Fruit fly (Drosophila melanogaster): Measurements from ENCODE around the gene Hakai.

Gene Hakai

DNA sequence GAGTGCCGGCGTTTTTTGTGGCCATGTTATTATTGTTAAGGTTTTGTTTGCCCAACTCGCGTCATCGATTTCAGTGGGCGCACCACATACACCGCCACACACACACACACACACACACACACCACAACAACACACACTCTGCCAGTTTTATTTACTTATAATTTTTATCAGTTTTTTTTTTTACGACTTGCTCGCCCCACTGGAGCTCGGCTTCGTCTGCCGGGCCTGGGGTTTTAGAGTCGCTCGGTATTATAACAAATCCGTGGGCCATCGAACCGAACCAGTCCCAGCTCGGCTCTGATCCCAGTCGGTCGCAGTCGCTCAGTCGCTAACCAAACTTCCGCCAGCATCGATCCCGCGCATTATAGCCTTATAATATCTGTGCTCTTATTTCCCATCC is 32.9 kb downstream of the Hakai start (continued):
- TF ChIP-seq sd (tag; optimal IDR thresholded peaks at IDR 0.05) (no peak), bowl (GFP tag; IDR thresholded peaks at IDR 0.05) (no peak), insv (GFP tag; optimal IDR thresholded peaks at IDR 0.05) (no peak), B-H2 (GFP tag; optimal IDR thresholded peaks at IDR 0.05) (peak; percentile 1), CG6854 (GFP tag; optimal IDR thresholded peaks at IDR 0.05) (no peak), amos (GFP tag; IDR thresholded peaks at IDR 0.05; ENCODE audit: partially characterized antibody) (no peak; the same call in 1 of the 2 replicates), Side (GFP tag; optimal IDR thresholded peaks at IDR 0.05) (peak; percentile 31), CG12155 (GFP tag; optimal IDR thresholded peaks at IDR 0.05) (no peak), CG12659 (GFP tag; optimal IDR thresholded peaks at IDR 0.05) (no peak), Vsx1 (GFP tag; optimal IDR thresholded peaks at IDR 0.05) (no peak), HLH4C (GFP tag; IDR thresholded peaks at IDR 0.05; ENCODE audit: partially characterized antibody) (no peak), lab (GFP tag; optimal IDR thresholded peaks at IDR 0.05) (no peak), CG31388 (GFP tag; optimal IDR thresholded peaks at IDR 0.05) (no peak), cato (GFP tag; optimal IDR thresholded peaks at IDR 0.05; ENCODE audit: borderline replicate concordance) (no peak), CG6683 (GFP tag; optimal IDR thresholded peaks at IDR 0.05) (no peak), B-H1 (GFP tag; IDR thresholded peaks at IDR 0.05) (no peak), CG15479 (GFP tag; optimal IDR thresholded peaks at IDR 0.05) (no peak), CG10321 (GFP tag; IDR thresholded peaks at IDR 0.05) (no peak), Sox102F (GFP tag; optimal IDR thresholded peaks at IDR 0.05) (no peak), maf-S (GFP tag; optimal IDR thresholded peaks at IDR 0.05) (no peak), CG10462 (GFP tag; optimal IDR thresholded peaks at IDR 0.05) (no peak), Ssrp (tag; optimal IDR thresholded peaks at IDR 0.05) (no peak), croc (GFP tag; conservative IDR thresholded peaks at IDR 0.05) (no peak), Optix (GFP tag; IDR thresholded peaks at IDR 0.05) (no peak), CG7271 (tag; optimal IDR thresholded peaks at IDR 0.05) (no peak), CG4360 (GFP tag; IDR thresholded peaks at IDR 0.05) (peak; percentile 47), Myb (GFP tag; optimal IDR thresholded peaks at IDR 0.05) (no peak), Lpt (GFP tag; optimal IDR thresholded peaks at IDR 0.05) (no peak), bbx (GFP tag; IDR thresholded peaks at IDR 0.05; ENCODE audit: partially characterized antibody) (0 out of 2 replicates have a peak, but pooled peaks have one; percentile 40), ems (GFP tag; optimal IDR thresholded peaks at IDR 0.05) (no peak), pho (GFP tag; optimal IDR thresholded peaks at IDR 0.05) (peak; percentile 10), CG3407 (GFP tag; optimal IDR thresholded peaks at IDR 0.05) (no peak), CG4820 (GFP tag; optimal IDR thresholded peaks at IDR 0.05) (no peak), lola (GFP tag; optimal IDR thresholded peaks at IDR 0.05) (no peak), CG34376 (GFP tag; optimal IDR thresholded peaks at IDR 0.05) (peak; percentile 92), CG13287 (GFP tag; IDR thresholded peaks at IDR 0.05; ENCODE audit: partially characterized antibody) (peak; percentile 21; the same call in 1 of the 2 replicates), CG7963 (GFP tag; IDR thresholded peaks at IDR 0.05; ENCODE audit: partially characterized antibody) (no peak), pita (GFP tag; optimal IDR thresholded peaks at IDR 0.05) (no peak), CG13424 (tag; optimal IDR thresholded peaks at IDR 0.05) (no peak), az2 (GFP tag; optimal IDR thresholded peaks at IDR 0.05) (no peak), CG9932 (GFP tag; IDR thresholded peaks at IDR 0.05) (no peak), CG11398 (GFP tag; optimal IDR thresholded peaks at IDR 0.05) (no peak), CG18476 (GFP tag; optimal IDR thresholded peaks at IDR 0.05) (no peak)

Data from whole organism, embryonic.